Worm (Caenorhabditis elegans): ENCODE data around the gene B0336.12.

B0336.12 gene

ce11 chrIII:5688246-5688645 lies 21.7 kb downstream of the B0336.12 start (continued):
- TF ChIP-seq tbx-2 (tag; optimal IDR thresholded peaks at IDR 0.05) (peak; percentile 50), ceh-34 (tag; optimal IDR thresholded peaks at IDR 0.05) (peak; percentile 29), fkh-6 (tag; optimal IDR thresholded peaks at IDR 0.05) (no peak), ceh-22 (tag; optimal IDR thresholded peaks at IDR 0.05) (no peak), T23F11.4 (GFP tag; optimal IDR thresholded peaks at IDR 0.05) (no peak), sox-2 (GFP tag; IDR thresholded peaks at IDR 0.05) (no peak), ceh-6 (GFP tag; optimal IDR thresholded peaks at IDR 0.05) (no peak), ceh-24 (tag; optimal IDR thresholded peaks at IDR 0.05) (no peak), lim-6 (tag; optimal IDR thresholded peaks at IDR 0.05) (no peak), unc-55 (GFP tag; optimal IDR thresholded peaks at IDR 0.05) (no peak), nfya-1 (tag; optimal IDR thresholded peaks at IDR 0.05) (peak; percentile 32), odd-2 (tag; optimal IDR thresholded peaks at IDR 0.05) (no peak), pqm-1 (tag; optimal IDR thresholded peaks at IDR 0.05) (no peak), pag-3 (tag; optimal IDR thresholded peaks at IDR 0.05; ENCODE audit: borderline replicate concordance) (no peak), hlh-30 (tag; optimal IDR thresholded peaks at IDR 0.05; ENCODE audit: insufficient read depth) (no peak), lin-11 (tag; optimal IDR thresholded peaks at IDR 0.05) (no peak), syd-9 (tag; optimal IDR thresholded peaks at IDR 0.05) (no peak), mec-3 (tag; optimal IDR thresholded peaks at IDR 0.05; ENCODE audit: borderline replicate concordance) (no peak), rnt-1 (tag; optimal IDR thresholded peaks at IDR 0.05) (no peak), elt-4 (tag; optimal IDR thresholded peaks at IDR 0.05) (no peak), elt-2 (tag; optimal IDR thresholded peaks at IDR 0.05) (no peak), ahr-1 (tag; optimal IDR thresholded peaks at IDR 0.05) (no peak), tbx-7 (tag; optimal IDR thresholded peaks at IDR 0.05) (no peak), sox-4 (tag; optimal IDR thresholded peaks at IDR 0.05) (no peak), hlh-13 (GFP tag; optimal IDR thresholded peaks at IDR 0.05) (no peak), madf-2 (tag; optimal IDR thresholded peaks at IDR 0.05) (no peak), ets-4 (tag; optimal IDR thresholded peaks at IDR 0.05) (peak; percentile 36), K09A11.1 (tag; optimal IDR thresholded peaks at IDR 0.05; ENCODE audit: insufficient read depth) (no peak), ama-1 (optimal IDR thresholded peaks at IDR 0.05) (no peak), F13H6.1 (tag; optimal IDR thresholded peaks at IDR 0.05) (no peak), eyg-1 (tag; optimal IDR thresholded peaks at IDR 0.05) (no peak), ref-2 (tag; optimal IDR thresholded peaks at IDR 0.05) (no peak), gmeb-2 (tag; optimal IDR thresholded peaks at IDR 0.05) (no peak)

DNA sequence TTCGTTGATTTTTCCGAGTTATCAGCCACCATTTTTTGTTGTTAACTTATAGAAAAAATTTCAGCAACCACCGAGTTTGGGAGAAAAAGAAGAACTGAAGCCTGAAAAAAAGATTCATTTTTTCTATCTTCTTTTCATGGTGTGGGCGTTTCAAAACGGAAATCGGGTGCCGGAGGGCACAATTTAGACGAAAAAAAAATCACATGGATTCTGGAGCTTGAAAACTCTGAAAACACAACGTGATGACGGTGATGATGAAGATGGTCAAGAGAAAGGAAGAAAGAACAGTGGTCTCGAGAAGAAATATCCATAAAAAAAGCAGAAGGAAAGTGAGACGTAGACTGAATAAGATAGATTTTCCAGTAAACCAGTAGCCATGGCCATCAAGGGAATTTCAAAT lies 25.9 kb downstream of the B0336.12 start, which contains the start of gene rcan-1:
TSS of gene rcan-1 (minus strand) at position 101 of the 400 bp plus-strand sequence.
- TF ChIP-seq T23F11.4 (GFP tag; optimal IDR thresholded peaks at IDR 0.05) (no peak), pros-1 (tag; optimal IDR thresholded peaks at IDR 0.05) (no peak), zip-5 (tag; optimal IDR thresholded peaks at IDR 0.05) (no peak), gmeb-2 (tag; optimal IDR thresholded peaks at IDR 0.05) (no peak), ceh-18 (tag; optimal IDR thresholded peaks at IDR 0.05) (no peak), rnt-1 (tag; optimal IDR thresholded peaks at IDR 0.05) (no peak), ref-2 (tag; optimal IDR thresholded peaks at IDR 0.05) (no peak), elt-4 (tag; optimal IDR thresholded peaks at IDR 0.05) (no peak), hlh-15 (tag; optimal IDR thresholded peaks at IDR 0.05) (no peak), nhr-11 (tag; optimal IDR thresholded peaks at IDR 0.05) (no peak), lim-6 (tag; optimal IDR thresholded peaks at IDR 0.05) (no peak), ceh-14 (tag; optimal IDR thresholded peaks at IDR 0.05) (no peak), ets-4 (tag; optimal IDR thresholded peaks at IDR 0.05) (no peak)

- TF ChIP-seq hlh-13 (GFP tag; optimal IDR thresholded peaks at IDR 0.05) (no peak), nhr-232 (tag; optimal IDR thresholded peaks at IDR 0.05) (no peak), sox-4 (tag; optimal IDR thresholded peaks at IDR 0.05) (no peak), K02D7.2 (tag; optimal IDR thresholded peaks at IDR 0.05) (no peak), nfya-1 (tag; optimal IDR thresholded peaks at IDR 0.05) (no peak), che-1 (tag; optimal IDR thresholded peaks at IDR 0.05) (no peak), lin-11 (tag; optimal IDR thresholded peaks at IDR 0.05) (no peak), zip-5 (tag; optimal IDR thresholded peaks at IDR 0.05) (no peak), hlh-15 (tag; optimal IDR thresholded peaks at IDR 0.05) (no peak), hlh-30 (tag; optimal IDR thresholded peaks at IDR 0.05; ENCODE audit: insufficient read depth) (no peak), odd-2 (tag; optimal IDR thresholded peaks at IDR 0.05) (no peak), syd-9 (tag; optimal IDR thresholded peaks at IDR 0.05) (no peak), ztf-16 (tag; optimal IDR thresholded peaks at IDR 0.05) (no peak), T23F11.4 (GFP tag; optimal IDR thresholded peaks at IDR 0.05) (no peak), tbx-7 (tag; optimal IDR thresholded peaks at IDR 0.05) (no peak), pat-9 (tag; optimal IDR thresholded peaks at IDR 0.05) (no peak), unc-42 (tag; optimal IDR thresholded peaks at IDR 0.05) (no peak)
Observed at ce11 chrIII:5680141-5680540, 29.8 kb downstream of the B0336.12 start, which contains the start of gene pst-2. TSS of gene pst-2 (plus strand) at chrIII:5680433.
